Fruit fly (Drosophila melanogaster): ENCODE measurements around the gene CG14692.
A peak's percentile ranks its signal among the peaks of the same experiment; 100 is the strongest.

CG14692 gene

DNA sequence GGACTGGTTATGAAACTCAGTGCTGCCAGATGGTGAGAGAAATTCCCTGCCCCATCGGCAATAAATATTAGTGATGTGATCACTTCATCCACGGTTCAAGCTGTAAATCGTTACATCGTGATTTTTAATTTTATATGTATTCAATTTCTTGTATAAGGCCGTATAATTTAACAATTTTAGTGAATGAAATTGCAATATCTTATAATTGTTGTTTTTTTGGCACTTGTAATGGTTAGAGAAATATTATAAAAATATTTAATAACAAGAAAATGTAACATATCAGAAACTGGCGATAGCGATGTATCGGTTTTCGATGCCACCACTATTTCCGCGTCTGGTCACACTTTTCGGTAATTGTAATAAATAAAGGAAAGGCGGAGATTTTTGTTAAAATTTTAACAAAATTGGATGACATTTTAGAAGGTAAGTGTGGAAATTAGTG is 19.7 kb downstream of the CG14692 start, which contains the start of the genes mRpL37 and Rbp1 (continued):
- peak; percentile 54 for TF ChIP-seq Ets97D (GFP tag; optimal IDR thresholded peaks at IDR 0.05)
- TF ChIP-seq CG1529 (GFP tag; optimal IDR thresholded peaks at IDR 0.05) = peak; percentile 24
- TF ChIP-seq CG4328 (GFP tag; optimal IDR thresholded peaks at IDR 0.05) = peak; percentile 72
- peak; percentile 88 for TF ChIP-seq sug (tag; optimal IDR thresholded peaks at IDR 0.05)
- peak; percentile 23 for TF ChIP-seq salm (tag; optimal IDR thresholded peaks at IDR 0.05)
- TF ChIP-seq Ada2b (GFP tag; IDR thresholded peaks at IDR 0.05) = peak; percentile 42; the same call in 1 of the 2 replicates
- no peak for TF ChIP-seq stc (GFP tag; IDR thresholded peaks at IDR 0.05)
- TF ChIP-seq tgo (GFP tag; IDR thresholded peaks at IDR 0.05) = peak; percentile 50; the same call in 2 of the 3 replicates
- TF ChIP-seq slou (GFP tag; optimal IDR thresholded peaks at IDR 0.05) = peak; percentile 80
- no peak for TF ChIP-seq gsb (GFP tag; IDR thresholded peaks at IDR 0.05)
- TF ChIP-seq Opbp (GFP tag; IDR thresholded peaks at IDR 0.05; ENCODE audit: partially characterized antibody) = peak; percentile 68
- TF ChIP-seq gem (tag; optimal IDR thresholded peaks at IDR 0.05) = peak; percentile 88
- peak; percentile 56; the same call in 1 of the 2 replicates for TF ChIP-seq CG14441 (GFP tag; IDR thresholded peaks at IDR 0.05)
- peak; percentile 63 for TF ChIP-seq CG10979 (tag; optimal IDR thresholded peaks at IDR 0.05)
- TF ChIP-seq Oaz (GFP tag; IDR thresholded peaks at IDR 0.05) = no peak
- no peak for TF ChIP-seq Hand (GFP tag; optimal IDR thresholded peaks at IDR 0.05)
- TF ChIP-seq Abd-B (GFP tag; optimal IDR thresholded peaks at IDR 0.05) = peak; percentile 93
- TF ChIP-seq CG33213 (GFP tag; optimal IDR thresholded peaks at IDR 0.05) = no peak
- peak; percentile 55; the same call in 1 of the 3 replicates for TF ChIP-seq B-H1 (GFP tag; IDR thresholded peaks at IDR 0.05)
- peak; percentile 79 for TF ChIP-seq Bgb (GFP tag; IDR thresholded peaks at IDR 0.05; ENCODE audit: partially characterized antibody)
- no peak for TF ChIP-seq Nf-YB (GFP tag; optimal IDR thresholded peaks at IDR 0.05)
- TF ChIP-seq vnd (GFP tag; IDR thresholded peaks at IDR 0.05; ENCODE audit: partially characterized antibody) = peak; percentile 88
- no peak for TF ChIP-seq btn (GFP tag; optimal IDR thresholded peaks at IDR 0.05)
- TF ChIP-seq tx (GFP tag; optimal IDR thresholded peaks at IDR 0.05) = no peak
- TF ChIP-seq Fer2 (tag; optimal IDR thresholded peaks at IDR 0.05) = peak; percentile 45
- no peak for TF ChIP-seq crc (GFP tag; optimal IDR thresholded peaks at IDR 0.05)
- TF ChIP-seq mld (GFP tag; IDR thresholded peaks at IDR 0.05; ENCODE audit: partially characterized antibody) = peak; percentile 40; the same call in 1 of the 3 replicates
- TF ChIP-seq CG5953 (GFP tag; IDR thresholded peaks at IDR 0.05) = no peak
- TF ChIP-seq CG9727 (GFP tag; optimal IDR thresholded peaks at IDR 0.05) = peak; percentile 75
- TF ChIP-seq CG1603 (tag; optimal IDR thresholded peaks at IDR 0.05) = no peak
- no peak for TF ChIP-seq CG4707 (GFP tag; optimal IDR thresholded peaks at IDR 0.05)
- peak; percentile 67 for TF ChIP-seq Max (GFP tag; optimal IDR thresholded peaks at IDR 0.05)
- TF ChIP-seq tup (GFP tag; optimal IDR thresholded peaks at IDR 0.05) = no peak
- TF ChIP-seq Rx (GFP tag; IDR thresholded peaks at IDR 0.05) = no peak; the same call in 1 of the 2 replicates
- no peak for TF ChIP-seq gcm (GFP tag; optimal IDR thresholded peaks at IDR 0.05)
- TF ChIP-seq maf-S (GFP tag; optimal IDR thresholded peaks at IDR 0.05) = peak; percentile 12
- TF ChIP-seq CG4424 (GFP tag; optimal IDR thresholded peaks at IDR 0.05) = peak; percentile 77
- no peak for TF ChIP-seq bowl (GFP tag; IDR thresholded peaks at IDR 0.05)
- peak; percentile 13 for TF ChIP-seq hkb (optimal IDR thresholded peaks at IDR 0.05)
- no peak for TF ChIP-seq hkb (GFP tag; IDR thresholded peaks at IDR 0.05)
- no peak for TF ChIP-seq BtbVII (GFP tag; optimal IDR thresholded peaks at IDR 0.05)
- TF ChIP-seq dan (GFP tag; IDR thresholded peaks at IDR 0.05) = peak; percentile 43; the same call in 1 of the 2 replicates
- peak; percentile 11; the same call in 1 of the 2 replicates for TF ChIP-seq gt (GFP tag; IDR thresholded peaks at IDR 0.05)
- TF ChIP-seq chm (GFP tag; IDR thresholded peaks at IDR 0.05) = no peak
- peak; percentile 23 for TF ChIP-seq CG3065 (GFP tag; optimal IDR thresholded peaks at IDR 0.05)
- TF ChIP-seq CG7963 (GFP tag; IDR thresholded peaks at IDR 0.05; ENCODE audit: partially characterized antibody) = no peak
- TF ChIP-seq CG15601 (tag; optimal IDR thresholded peaks at IDR 0.05) = peak; percentile 78
- peak; percentile 13 for TF ChIP-seq Dp (GFP tag; optimal IDR thresholded peaks at IDR 0.05)
- peak in 1 of 2 experiments; percentile 55 for TF ChIP-seq Hr51 (GFP tag; optimal IDR thresholded peaks at IDR 0.05)
- peak; percentile 90 for TF ChIP-seq CoRest (tag; optimal IDR thresholded peaks at IDR 0.05)
